Fruit fly (Drosophila melanogaster): ENCODE data around the gene Gapvd1.

Gene Gapvd1

DNA sequence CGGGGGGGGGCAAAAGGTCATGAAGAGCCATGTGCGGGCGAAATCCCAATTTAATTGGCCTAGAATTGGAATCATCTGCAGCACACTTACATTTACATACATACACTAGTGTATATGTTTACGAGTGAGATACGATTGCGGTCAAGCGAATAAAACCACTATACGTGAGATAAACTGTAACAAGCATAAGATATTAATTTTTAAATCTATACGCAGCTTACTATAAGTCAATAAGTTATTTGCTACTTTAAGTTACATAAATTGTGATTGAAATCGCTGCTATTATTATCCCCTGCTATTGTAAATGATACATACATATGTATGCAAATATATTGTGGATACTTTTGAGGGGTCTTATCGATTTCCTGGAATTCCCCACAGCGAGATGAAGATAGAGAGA lies 54.0 kb downstream of the Gapvd1 start (continued):
- no peak for TF ChIP-seq Myb (GFP tag; optimal IDR thresholded peaks at IDR 0.05)
- TF ChIP-seq trem (tag; optimal IDR thresholded peaks at IDR 0.05) = no peak
- TF ChIP-seq esg (GFP tag; conservative IDR thresholded peaks at IDR 0.05) = peak; percentile 32
- peak; percentile 27; the same call in 1 of the 2 replicates for TF ChIP-seq al (GFP tag; IDR thresholded peaks at IDR 0.05)
- no peak for TF ChIP-seq CG34224 (GFP tag; IDR thresholded peaks at IDR 0.05; ENCODE audit: partially characterized antibody)
- TF ChIP-seq CG32772 (GFP tag; IDR thresholded peaks at IDR 0.05) = peak; percentile 39; the same call in 1 of the 2 replicates
- TF ChIP-seq sens-2 (GFP tag; IDR thresholded peaks at IDR 0.05) = 0 out of 2 replicates have a peak, but pooled peaks have one; percentile 15
- no peak for TF ChIP-seq Sry-β (GFP tag; optimal IDR thresholded peaks at IDR 0.05)
- TF ChIP-seq cwo (GFP tag; optimal IDR thresholded peaks at IDR 0.05) = peak; percentile 45
- TF ChIP-seq ems (GFP tag; optimal IDR thresholded peaks at IDR 0.05) = no peak
- peak; percentile 3 for TF ChIP-seq sqz (GFP tag; optimal IDR thresholded peaks at IDR 0.05)
- no peak for TF ChIP-seq MTF-1 (GFP tag; optimal IDR thresholded peaks at IDR 0.05; ENCODE audit: borderline replicate concordance)
- TF ChIP-seq grn (GFP tag; optimal IDR thresholded peaks at IDR 0.05) = no peak
- no peak for TF ChIP-seq chif (GFP tag; optimal IDR thresholded peaks at IDR 0.05)
- TF ChIP-seq CG14014 (GFP tag; IDR thresholded peaks at IDR 0.05) = peak; percentile 46
- peak; percentile 45; the same call in 1 of the 3 replicates for TF ChIP-seq zfh1 (GFP tag; IDR thresholded peaks at IDR 0.05)
- TF ChIP-seq inv (GFP tag; IDR thresholded peaks at IDR 0.05; ENCODE audit: partially characterized antibody) = no peak
- peak; percentile 37 for TF ChIP-seq nmo (GFP tag; optimal IDR thresholded peaks at IDR 0.05)
- TF ChIP-seq CG15601 (tag; optimal IDR thresholded peaks at IDR 0.05) = no peak
- peak; percentile 53; the same call in 1 of the 3 replicates for TF ChIP-seq CG11695 (GFP tag; IDR thresholded peaks at IDR 0.05)
- no peak for TF ChIP-seq hkb (optimal IDR thresholded peaks at IDR 0.05)
- TF ChIP-seq hkb (GFP tag; IDR thresholded peaks at IDR 0.05) = peak; percentile 70
- TF ChIP-seq tap (tag; optimal IDR thresholded peaks at IDR 0.05) = peak; percentile 57
- TF ChIP-seq Atf6 (GFP tag; IDR thresholded peaks at IDR 0.05) = peak; percentile 55
- TF ChIP-seq gcm2 (GFP tag; optimal IDR thresholded peaks at IDR 0.05) = no peak
- TF ChIP-seq HmgD (GFP tag; optimal IDR thresholded peaks at IDR 0.05) = no peak
- no peak for TF ChIP-seq kah (GFP tag; optimal IDR thresholded peaks at IDR 0.05)
- TF ChIP-seq bigmax (GFP tag; optimal IDR thresholded peaks at IDR 0.05) = no peak
- TF ChIP-seq CG4854 (GFP tag; optimal IDR thresholded peaks at IDR 0.05) = no peak
- no peak for TF ChIP-seq nerfin-1 (tag; optimal IDR thresholded peaks at IDR 0.05)
- TF ChIP-seq gem (tag; optimal IDR thresholded peaks at IDR 0.05) = peak; percentile 55
- peak; percentile 46 for TF ChIP-seq CG17359 (tag; optimal IDR thresholded peaks at IDR 0.05)
- TF ChIP-seq tna (GFP tag; IDR thresholded peaks at IDR 0.05; ENCODE audit: partially characterized antibody) = no peak
- peak in 1 of 2 experiments; percentile 4 for TF ChIP-seq dpn (GFP tag; optimal IDR thresholded peaks at IDR 0.05)
- TF ChIP-seq Dip2 (GFP tag; IDR thresholded peaks at IDR 0.05) = no peak
- TF ChIP-seq Dp (GFP tag; optimal IDR thresholded peaks at IDR 0.05) = no peak
- no peak for TF ChIP-seq CG6175 (GFP tag; IDR thresholded peaks at IDR 0.05)
- TF ChIP-seq CG17829 (tag; optimal IDR thresholded peaks at IDR 0.05) = peak; percentile 25
- TF ChIP-seq CG16863 (GFP tag; optimal IDR thresholded peaks at IDR 0.05) = no peak
- TF ChIP-seq Bgb (GFP tag; IDR thresholded peaks at IDR 0.05; ENCODE audit: partially characterized antibody) = no peak
- TF ChIP-seq pzg (GFP tag; optimal IDR thresholded peaks at IDR 0.05) = no peak
- TF ChIP-seq dysf (GFP tag; IDR thresholded peaks at IDR 0.05) = peak; percentile 70
- TF ChIP-seq H15 (GFP tag; IDR thresholded peaks at IDR 0.05) = peak; percentile 40; the same call in 1 of the 3 replicates
- no peak for TF ChIP-seq wor (GFP tag; IDR thresholded peaks at IDR 0.05)
- TF ChIP-seq CG8478 (optimal IDR thresholded peaks at IDR 0.05) = no peak
- no peak for TF ChIP-seq Gug (GFP tag; IDR thresholded peaks at IDR 0.05)
- TF ChIP-seq crc (GFP tag; optimal IDR thresholded peaks at IDR 0.05) = no peak
- TF ChIP-seq gro (GFP tag; optimal IDR thresholded peaks at IDR 0.05) = peak; percentile 2
- peak; percentile 4 for TF ChIP-seq D19A (tag; optimal IDR thresholded peaks at IDR 0.05)
- TF ChIP-seq Hand (GFP tag; optimal IDR thresholded peaks at IDR 0.05) = peak; percentile 47
- TF ChIP-seq CHES-1-like (GFP tag; optimal IDR thresholded peaks at IDR 0.05) = no peak
- TF ChIP-seq MESR4 (GFP tag; optimal IDR thresholded peaks at IDR 0.05) = no peak

Measured in whole organism, embryonic.